Fruit fly (Drosophila melanogaster) whole organism: ENCODE data around the gene Lcp65Ag1.

Experiments used
- CG8478 ChIP-seq: fragments of >200 bp; optimal IDR thresholded peaks from 2 replicates; lab custom pipeline; 2018; ENCODE audit warnings: inconsistent platforms
- psq ChIP-seq: fragments of >200 bp; optimal IDR thresholded peaks from 2 replicates; lab custom pipeline; 2017
- usp ChIP-seq: fragments of >200 bp; optimal IDR thresholded peaks from 2 replicates; lab custom pipeline; 2017; ENCODE audit warnings: missing biosample characterization, missing genetic modification characterization, mixed read lengths

DNA sequence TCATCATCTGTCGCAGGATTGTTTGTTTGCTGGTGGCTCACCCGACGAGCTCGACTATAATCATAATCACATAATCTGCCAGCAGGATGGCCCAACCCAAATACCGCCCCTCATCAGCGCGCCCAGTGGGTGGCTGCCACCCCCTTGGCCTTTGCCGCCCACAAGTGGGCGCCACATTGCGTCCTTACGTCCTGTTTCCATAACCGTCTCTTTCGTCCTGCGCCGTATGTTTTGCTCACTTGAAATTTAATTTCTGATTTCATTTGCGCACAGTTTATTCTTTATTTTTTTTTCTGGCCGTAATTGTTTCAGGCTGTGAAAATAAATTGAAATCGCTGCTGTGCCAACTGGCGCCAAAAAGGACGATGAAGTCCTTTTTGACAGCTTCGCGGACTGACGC is 29.6 kb downstream of the Lcp65Ag1 start:
- TF ChIP-seq CG8478 (lab: Kevin White, UChicago) (no peak), usp (no peak), psq (lab: Kevin White, UChicago) (no peak)
